Fruit fly (Drosophila melanogaster) S2 (cell line): Measurements from ENCODE around the gene TFAM.

Experiments
- CG8478 ChIP-seq: fragments of >200 bp; optimal IDR thresholded peaks from 2 replicates; lab custom pipeline; 2018
- CTCF ChIP-seq, 2 experiments: fragments of >200 bp; optimal IDR thresholded peaks; 2 replicates each; lab custom pipeline; 2018

- TF ChIP-seq CG8478 (lab: Kevin White, UChicago) (no peak), CTCF (optimal IDR thresholded peaks at IDR 0.05; lab: Kevin White, UChicago) (no peak)
These were observed 34.3 kb downstream of the TFAM start for dm6 chr3R:20542283-20543144.
